Worm (Caenorhabditis elegans) whole organism, young adult: ENCODE measurements around the gene T25B9.3.

Experiments
- F52B5.7 ChIP-seq: sonication (generic microtip); optimal IDR thresholded peaks from 2 replicates; lab custom pipeline; 2016; ENCODE audit warnings: mild to moderate bottlenecking, missing genetic modification characterization, missing compliant biosample characterization
- dox-1 ChIP-seq: fragments of 200-800 bp; sonication (Bioruptor generic); IDR thresholded peaks from 2 replicates; pipeline ENCODE4 v1.3.6; 2022; ENCODE audit warnings: missing genetic modification reagents, missing genetic modification characterization, missing compliant biosample characterization
- mes-4 ChIP-seq: sonication (generic microtip); optimal IDR thresholded peaks from 2 replicates; lab custom pipeline; 2016; ENCODE audit warnings: missing genotype, missing genetic modification characterization, missing compliant biosample characterization

ce11 chrIV:10757616-10758193, 13.1 kb downstream of the T25B9.3 start, which contains the start of the genes T25B9.4 and T25B9.6:
- TF ChIP-seq dox-1 (GFP tag; lab: Robert Waterston, UW) (no peak), F52B5.7 (no peak), mes-4 (tag; lab: Kevin White, UChicago) (no peak)
